Worm (Caenorhabditis elegans): Measurements from ENCODE around the gene F38E9.6.

DNA sequence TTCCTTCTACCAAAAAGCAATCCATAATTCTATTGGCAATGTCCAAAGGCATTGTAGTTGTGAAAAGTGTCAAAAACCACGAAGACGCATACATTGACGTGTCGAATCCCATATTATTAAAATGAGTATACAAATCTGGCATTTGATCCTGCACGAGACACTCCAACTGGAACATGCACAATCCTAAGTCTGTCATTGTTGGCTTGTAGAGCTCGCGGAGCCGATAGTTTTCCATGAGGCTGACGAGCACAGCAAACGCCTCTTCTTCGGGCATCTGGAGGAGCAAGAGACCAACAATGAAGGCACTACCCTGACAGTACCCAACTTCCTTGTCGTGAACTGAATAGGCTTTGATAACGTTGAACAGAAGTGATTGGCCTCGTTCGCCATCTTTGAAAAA lies 25.6 kb upstream of the F38E9.6 start:
- TF ChIP-seq F13H6.1 (tag; optimal IDR thresholded peaks at IDR 0.05), result no peak
- no peak for TF ChIP-seq T23F11.4 (GFP tag; optimal IDR thresholded peaks at IDR 0.05)
- no peak for TF ChIP-seq hlh-30 (tag; optimal IDR thresholded peaks at IDR 0.05; ENCODE audit: insufficient read depth)
- no peak for TF ChIP-seq ceh-31 (tag; optimal IDR thresholded peaks at IDR 0.05)
- TF ChIP-seq pag-3 (tag; optimal IDR thresholded peaks at IDR 0.05; ENCODE audit: borderline replicate concordance), result no peak
- no peak for TF ChIP-seq C08G9.2 (tag; optimal IDR thresholded peaks at IDR 0.05)
- no peak for TF ChIP-seq dve-1 (tag; optimal IDR thresholded peaks at IDR 0.05)
- no peak for TF ChIP-seq pqm-1 (tag; optimal IDR thresholded peaks at IDR 0.05)
- TF ChIP-seq npax-4 (tag; optimal IDR thresholded peaks at IDR 0.05), result no peak
- no peak for TF ChIP-seq che-1 (tag; optimal IDR thresholded peaks at IDR 0.05)
- no peak for TF ChIP-seq tbx-7 (tag; optimal IDR thresholded peaks at IDR 0.05)
- no peak for TF ChIP-seq pros-1 (tag; optimal IDR thresholded peaks at IDR 0.05)
- TF ChIP-seq zip-5 (tag; optimal IDR thresholded peaks at IDR 0.05), result no peak
